Fruit fly (Drosophila melanogaster): ENCODE data around the gene CG43922.

DNA sequence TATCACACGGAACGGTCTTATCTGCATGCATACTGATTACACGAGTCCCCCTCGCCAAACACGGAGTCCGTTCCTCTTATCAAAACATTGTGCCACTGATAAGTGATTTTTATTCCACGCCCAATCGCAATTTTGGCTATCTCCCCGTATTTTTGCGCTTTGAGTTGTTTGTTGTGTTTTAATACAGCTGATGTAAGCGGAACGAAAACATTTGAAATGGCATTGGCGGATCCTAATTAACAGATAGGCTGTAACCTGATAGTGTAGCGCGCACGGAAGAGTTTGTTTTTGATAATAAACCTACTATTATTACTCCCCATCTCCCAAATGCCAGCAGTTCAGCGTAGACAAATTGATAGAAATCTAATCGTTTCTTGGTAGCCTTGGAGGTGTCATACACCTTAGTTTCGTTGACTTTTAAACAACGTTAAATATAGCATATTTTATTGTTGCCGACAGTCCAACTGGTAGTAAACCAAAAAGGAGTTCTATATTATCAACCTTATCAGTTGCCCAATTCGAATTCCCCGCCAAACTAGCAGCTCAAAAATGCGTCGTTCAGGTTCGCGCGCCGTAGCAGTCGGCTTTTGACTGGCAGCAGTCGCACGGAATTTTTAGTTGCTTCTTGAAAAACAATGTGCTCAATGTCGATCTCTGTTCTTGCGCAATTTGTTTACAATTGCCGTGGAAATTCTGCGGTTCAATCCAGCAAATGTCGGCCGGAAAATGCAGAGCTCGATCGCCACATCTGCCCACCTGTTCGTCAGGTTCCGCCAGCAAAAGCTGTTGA, 34.7 kb upstream of the CG43922 start:
- TF ChIP-seq pan (optimal IDR thresholded peaks at IDR 0.05) (no peak), EcR (GFP tag; optimal IDR thresholded peaks at IDR 0.05) (no peak), psq (optimal IDR thresholded peaks at IDR 0.05) (no peak)
